Fruit fly (Drosophila melanogaster): ENCODE results near the gene CG43083.

CG43083 gene

DNA sequence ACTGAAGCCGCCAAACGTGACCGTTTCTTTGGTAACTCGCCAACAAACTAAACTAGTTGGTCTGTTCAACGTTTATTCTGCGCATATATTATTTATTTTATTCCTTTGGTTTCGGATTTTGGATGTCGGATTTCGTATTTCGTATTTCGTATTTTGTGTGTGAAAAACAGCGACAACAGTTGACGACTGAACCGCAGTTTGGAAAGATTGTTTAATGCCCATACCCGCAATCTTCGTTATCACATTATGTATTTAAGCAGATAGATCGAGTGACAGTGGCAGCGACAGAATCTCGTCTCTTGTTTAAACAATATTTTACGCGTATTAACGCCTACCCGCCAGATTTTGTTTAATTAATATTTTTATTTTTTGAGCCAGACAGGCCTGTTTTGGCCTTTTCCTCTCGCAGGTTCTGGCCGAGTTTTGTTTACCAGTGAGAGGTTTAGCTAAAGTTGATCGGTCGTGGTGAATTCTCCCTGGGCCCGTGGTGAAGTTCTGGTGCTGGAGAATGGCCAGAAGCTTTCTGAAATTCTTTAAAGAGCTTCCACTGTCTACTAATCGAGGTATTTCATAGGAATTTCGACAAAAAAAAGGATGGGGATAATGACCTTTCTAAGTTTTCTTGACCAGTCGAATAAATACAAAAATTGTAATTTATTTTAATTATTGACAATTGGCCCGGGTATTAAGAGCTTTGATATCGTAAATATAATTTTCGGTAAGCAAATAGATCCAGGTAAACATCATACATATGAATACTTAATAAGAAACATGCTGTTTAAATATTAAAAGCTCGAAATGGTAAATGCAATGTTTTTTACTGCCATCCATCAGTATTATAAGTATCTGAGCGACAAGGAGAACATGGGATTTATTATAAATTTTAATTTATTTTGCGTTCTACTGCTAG, at the start of gene CG43083, which contains the start of gene comm3:
Gene CG43083 (plus strand): TSS at position 860 of the 910 bp plus-strand sequence.
Gene comm3 (minus strand): TSS at position 51 of the 910 bp plus-strand sequence.
- TF ChIP-seq pad (GFP tag; optimal IDR thresholded peaks at IDR 0.05) (no peak), Hr96 (GFP tag; optimal IDR thresholded peaks at IDR 0.05) (no peak), bab1 (GFP tag; optimal IDR thresholded peaks at IDR 0.05) (no peak), Clk (GFP tag; optimal IDR thresholded peaks at IDR 0.05) (no peak), CG7101 (tag; optimal IDR thresholded peaks at IDR 0.05) (no peak), CG7045 (GFP tag; optimal IDR thresholded peaks at IDR 0.05) (no peak), Mnt (GFP tag; optimal IDR thresholded peaks at IDR 0.05) (no peak), Crg-1 (GFP tag; optimal IDR thresholded peaks at IDR 0.05) (no peak), CG1620 (GFP tag; optimal IDR thresholded peaks at IDR 0.05) (no peak), cic (GFP tag; optimal IDR thresholded peaks at IDR 0.05) (no peak)

DNA sequence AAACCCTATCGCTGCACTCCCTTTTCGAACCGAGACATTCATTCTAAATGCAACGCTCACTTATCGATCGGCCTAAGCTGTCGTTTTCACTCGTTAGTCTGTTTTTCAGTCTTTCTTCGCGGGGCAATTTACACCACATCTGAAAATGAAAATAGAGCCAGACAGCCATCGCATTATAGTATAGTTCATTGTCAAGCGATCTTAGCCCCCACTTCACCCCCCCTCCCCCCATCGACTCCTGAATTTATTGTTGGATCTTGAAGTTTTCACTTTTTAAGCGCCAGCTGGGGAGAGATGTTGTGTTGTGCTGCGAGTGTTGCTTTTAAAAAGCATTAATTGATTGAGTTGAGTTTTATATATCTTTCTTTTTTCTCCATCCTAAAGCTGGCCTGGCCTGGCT, 49.2 kb upstream of the CG43083 start:
- TF ChIP-seq cic (GFP tag; optimal IDR thresholded peaks at IDR 0.05) (no peak), CG7101 (tag; optimal IDR thresholded peaks at IDR 0.05) (no peak), CG14711 (tag; optimal IDR thresholded peaks at IDR 0.05) (no peak), CG33017 (tag; optimal IDR thresholded peaks at IDR 0.05) (no peak), Crg-1 (GFP tag; optimal IDR thresholded peaks at IDR 0.05) (no peak)

DNA sequence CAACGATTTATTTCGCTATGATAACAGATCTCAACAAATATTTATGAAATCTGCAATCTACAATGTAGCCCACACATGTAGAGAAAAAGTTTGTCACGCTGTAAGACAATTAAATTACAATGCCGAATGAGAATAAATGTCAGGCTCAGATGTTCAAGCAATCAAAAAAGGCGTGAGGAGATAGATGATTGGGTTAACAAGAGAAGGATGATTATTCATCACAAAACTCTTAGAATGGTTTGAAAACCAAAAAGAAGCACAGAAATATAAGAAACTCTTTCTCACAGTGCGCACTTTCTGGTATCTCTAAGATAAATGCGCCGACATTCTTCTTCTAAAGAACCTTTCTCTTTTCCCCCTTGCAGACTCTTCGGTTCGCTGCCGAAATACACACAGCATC, 48.3 kb upstream of the CG43083 start:
- peak; percentile 31 for TF ChIP-seq kay (GFP tag; ENCODE audit: borderline replicate concordance)
- no peak for TF ChIP-seq pad (GFP tag; optimal IDR thresholded peaks at IDR 0.05)

DNA sequence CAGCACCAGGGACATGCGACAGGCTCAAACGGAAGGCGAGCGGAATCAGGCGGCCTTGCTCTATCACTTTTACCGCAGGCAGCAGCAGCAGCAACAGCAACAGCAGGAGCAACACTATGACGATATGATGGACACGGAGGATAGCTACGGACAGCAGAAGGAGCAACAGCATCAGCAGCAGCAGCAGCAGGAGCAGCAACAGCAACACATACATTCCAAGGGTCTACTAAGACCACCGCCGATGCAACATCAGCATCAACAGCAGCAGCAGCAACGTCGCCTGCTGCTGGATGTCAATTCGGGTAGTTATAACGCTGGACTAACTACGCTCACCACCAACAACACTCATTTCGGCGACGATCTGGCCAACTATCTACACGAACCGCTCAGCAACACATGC, 43.4 kb upstream of the CG43083 start:
- TF ChIP-seq Hr96 (GFP tag; optimal IDR thresholded peaks at IDR 0.05): no peak
- no peak for TF ChIP-seq kay (GFP tag; ENCODE audit: borderline replicate concordance)
- TF ChIP-seq Clk (GFP tag; optimal IDR thresholded peaks at IDR 0.05): no peak
- TF ChIP-seq Crg-1 (GFP tag; optimal IDR thresholded peaks at IDR 0.05): no peak
- TF ChIP-seq CG33017 (tag; optimal IDR thresholded peaks at IDR 0.05): no peak
- TF ChIP-seq cic (GFP tag; optimal IDR thresholded peaks at IDR 0.05): no peak
- no peak for TF ChIP-seq cnc (optimal IDR thresholded peaks at IDR 0.05)
- TF ChIP-seq ovo (GFP tag; optimal IDR thresholded peaks at IDR 0.05): no peak
- TF ChIP-seq CG5204 (GFP tag; optimal IDR thresholded peaks at IDR 0.05): no peak
- TF ChIP-seq CG14711 (tag; optimal IDR thresholded peaks at IDR 0.05): no peak
- no peak for TF ChIP-seq CG7101 (tag; optimal IDR thresholded peaks at IDR 0.05)
- no peak for TF ChIP-seq CG11617 (GFP tag; optimal IDR thresholded peaks at IDR 0.05)

DNA sequence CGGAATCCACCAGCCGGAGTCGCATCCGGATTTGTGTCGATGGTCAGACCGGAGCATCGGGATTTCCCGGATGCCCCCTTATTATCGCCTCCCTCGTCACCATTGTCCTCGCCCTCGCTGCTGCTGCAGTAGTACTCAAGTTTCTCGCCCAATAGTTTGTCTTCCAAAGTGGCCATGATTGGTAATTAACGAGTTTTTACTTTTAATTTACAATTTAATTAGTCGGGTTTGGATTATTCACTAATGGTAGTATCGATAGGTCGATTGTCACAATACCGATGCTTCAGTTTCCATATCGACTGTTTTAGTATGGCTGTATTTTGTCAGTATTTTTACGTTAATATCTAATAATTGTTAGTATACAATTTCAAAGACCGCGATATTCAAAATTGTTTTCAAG, 38.3 kb upstream of the CG43083 start, which contains the start of gene CG7650:
Gene CG7650 (minus strand): TSS at position 278 of the 400 bp plus-strand sequence.
- no peak for TF ChIP-seq CG14711 (tag; optimal IDR thresholded peaks at IDR 0.05)
- TF ChIP-seq bab1 (GFP tag; optimal IDR thresholded peaks at IDR 0.05): peak; percentile 59

DNA sequence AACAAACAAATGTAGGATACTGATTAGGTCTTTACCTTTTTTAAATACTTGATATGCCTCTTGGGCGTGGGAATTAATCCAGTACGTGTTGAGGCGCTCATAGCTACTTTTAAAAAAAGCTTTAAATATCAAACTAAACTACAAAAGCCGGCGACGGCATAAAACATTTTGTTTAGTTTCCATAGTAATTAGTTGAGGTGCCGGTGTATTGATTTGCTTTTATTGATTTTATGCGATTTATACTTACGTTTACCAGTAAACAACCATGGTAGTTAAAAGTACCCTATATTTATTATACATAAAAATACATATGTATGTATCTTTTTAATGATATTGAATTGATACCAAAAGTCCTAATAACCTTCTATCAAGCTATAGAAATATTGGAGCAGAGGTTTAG, 35.6 kb upstream of the CG43083 start, which contains the start of gene CG13449:
Gene CG13449 (minus strand): TSS at position 101 of the 400 bp plus-strand sequence.
- TF ChIP-seq CG5204 (GFP tag; optimal IDR thresholded peaks at IDR 0.05) (no peak), Hr96 (GFP tag; optimal IDR thresholded peaks at IDR 0.05) (no peak), Clk (GFP tag; optimal IDR thresholded peaks at IDR 0.05) (no peak), kay (GFP tag; ENCODE audit: borderline replicate concordance) (no peak), CG11617 (GFP tag; optimal IDR thresholded peaks at IDR 0.05) (no peak), Crg-1 (GFP tag; optimal IDR thresholded peaks at IDR 0.05) (no peak), CG12768 (GFP tag; optimal IDR thresholded peaks at IDR 0.05) (no peak), ovo (GFP tag; optimal IDR thresholded peaks at IDR 0.05) (no peak), CG14711 (tag; optimal IDR thresholded peaks at IDR 0.05) (no peak), pad (GFP tag; optimal IDR thresholded peaks at IDR 0.05) (no peak), CG7101 (tag; optimal IDR thresholded peaks at IDR 0.05) (no peak), tj (GFP tag; optimal IDR thresholded peaks at IDR 0.05) (no peak), toe (GFP tag; optimal IDR thresholded peaks at IDR 0.05) (no peak)

DNA sequence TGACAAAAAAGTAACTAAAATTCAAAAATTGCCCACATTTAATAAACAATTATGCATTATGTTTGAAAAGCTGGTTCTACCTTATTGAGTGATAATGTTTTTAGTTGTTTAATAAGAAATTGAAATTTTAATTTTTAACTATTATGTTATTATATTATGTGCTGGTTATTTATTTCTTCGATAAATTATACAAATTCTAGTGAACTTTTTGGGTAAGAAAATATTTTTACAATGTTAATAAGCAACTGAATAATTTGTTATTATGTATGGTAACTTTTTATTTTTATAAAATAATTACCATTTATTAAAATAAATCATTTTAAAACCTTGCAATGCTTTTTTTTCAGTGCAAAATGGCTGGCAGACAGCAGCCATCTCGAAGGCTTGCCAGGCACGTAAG, 31.9 kb upstream of the CG43083 start:
- no peak for TF ChIP-seq CG5204 (GFP tag; optimal IDR thresholded peaks at IDR 0.05)
- no peak for TF ChIP-seq cic (GFP tag; optimal IDR thresholded peaks at IDR 0.05)
- no peak for TF ChIP-seq Mnt (GFP tag; optimal IDR thresholded peaks at IDR 0.05)
- no peak for TF ChIP-seq CG11617 (GFP tag; optimal IDR thresholded peaks at IDR 0.05)
- TF ChIP-seq CG12768 (GFP tag; optimal IDR thresholded peaks at IDR 0.05): no peak
- TF ChIP-seq cnc (optimal IDR thresholded peaks at IDR 0.05): no peak
- TF ChIP-seq CG7101 (tag; optimal IDR thresholded peaks at IDR 0.05): no peak
- TF ChIP-seq CG1620 (GFP tag; optimal IDR thresholded peaks at IDR 0.05): no peak
- TF ChIP-seq Clk (GFP tag; optimal IDR thresholded peaks at IDR 0.05): no peak
- no peak for TF ChIP-seq CG14711 (tag; optimal IDR thresholded peaks at IDR 0.05)
- no peak for TF ChIP-seq Crg-1 (GFP tag; optimal IDR thresholded peaks at IDR 0.05)
- no peak for TF ChIP-seq tj (GFP tag; optimal IDR thresholded peaks at IDR 0.05)
- no peak for TF ChIP-seq Hr96 (GFP tag; optimal IDR thresholded peaks at IDR 0.05)
- no peak for TF ChIP-seq pad (GFP tag; optimal IDR thresholded peaks at IDR 0.05)
- no peak for TF ChIP-seq ovo (GFP tag; optimal IDR thresholded peaks at IDR 0.05)
- TF ChIP-seq CG7045 (GFP tag; optimal IDR thresholded peaks at IDR 0.05): no peak
- TF ChIP-seq toe (GFP tag; optimal IDR thresholded peaks at IDR 0.05): no peak
- TF ChIP-seq bab1 (GFP tag; optimal IDR thresholded peaks at IDR 0.05): no peak
- no peak for TF ChIP-seq CG33017 (tag; optimal IDR thresholded peaks at IDR 0.05)
- no peak for TF ChIP-seq kay (GFP tag; ENCODE audit: borderline replicate concordance)

All from whole organism, adult.